Fruit fly (Drosophila melanogaster) whole organism, embryonic: Measurements from ENCODE around the gene topi.
A peak's percentile ranks its signal among the peaks of the same experiment; 100 is the strongest.

ENCODE experiments used
- Abd-B ChIP-seq: fragments of 200-800 bp; sonication (Bioruptor generic); optimal IDR thresholded peaks from 2 replicates; lab custom pipeline; 2018; ENCODE audit warnings: missing biosample characterization, mild to moderate bottlenecking, missing genetic modification characterization, moderate library complexity
- Atf6 ChIP-seq: fragments of 200-800 bp; sonication (Bioruptor generic); IDR thresholded peaks from 2 replicates; pipeline ENCODE4 v1.3.6; 2022; ENCODE audit warnings: missing biosample characterization, missing genetic modification characterization
- CG10267 ChIP-seq: fragments of 200-800 bp; sonication (Bioruptor generic); optimal IDR thresholded peaks from 2 replicates; lab custom pipeline; 2018; ENCODE audit warnings: missing biosample characterization, mild to moderate bottlenecking, missing genetic modification characterization, moderate library complexity
- CG11398 ChIP-seq: fragments of 200-800 bp; sonication (Bioruptor generic); optimal IDR thresholded peaks from 2 replicates; lab custom pipeline; 2016; ENCODE audit warnings: missing biosample characterization, missing genetic modification characterization
- CG12942 ChIP-seq: fragments of 200-800 bp; sonication (Bioruptor generic); optimal IDR thresholded peaks from 3 replicates; lab custom pipeline; 2016; ENCODE audit warnings: missing biosample characterization, missing genetic modification characterization
- CG13287 ChIP-seq: fragments of 200-800 bp; sonication (Bioruptor generic); IDR thresholded peaks from 2 replicates; pipeline ENCODE4 v1.3.6; 2022; ENCODE audit warnings: missing biosample characterization, missing genetic modification characterization; ENCODE audit not compliant: partially characterized antibody
- CG2129 ChIP-seq: fragments of 200-800 bp; sonication (Bioruptor generic); IDR thresholded peaks from 2 replicates; pipeline ENCODE4 v1.3.6; 2022; ENCODE audit warnings: missing biosample characterization, missing genetic modification characterization; ENCODE audit not compliant: partially characterized antibody
- CG2712 ChIP-seq: fragments of 200-800 bp; optimal IDR thresholded peaks from 3 replicates; lab custom pipeline; 2019; ENCODE audit warnings: missing biosample characterization, mild to moderate bottlenecking, missing genetic modification characterization, moderate library complexity
- CG34224 ChIP-seq: fragments of 200-800 bp; sonication (Bioruptor generic); IDR thresholded peaks from 3 replicates; pipeline ENCODE4 v1.3.6; 2022; ENCODE audit warnings: missing biosample characterization, missing genetic modification characterization; ENCODE audit not compliant: partially characterized antibody
- CG34376 ChIP-seq: fragments of 200-800 bp; sonication (Bioruptor generic); optimal IDR thresholded peaks from 2 replicates; lab custom pipeline; 2018; ENCODE audit warnings: missing biosample characterization, mild to moderate bottlenecking, missing genetic modification characterization
- CG42726 ChIP-seq: fragments of 200-800 bp; sonication (Bioruptor generic); IDR thresholded peaks from 2 replicates; pipeline ENCODE4 v1.3.6; 2022; ENCODE audit warnings: missing biosample characterization, missing genetic modification characterization; ENCODE audit not compliant: partially characterized antibody
- CG4328 ChIP-seq: fragments of 200-800 bp; sonication (Bioruptor generic); optimal IDR thresholded peaks from 3 replicates; lab custom pipeline; 2017; ENCODE audit warnings: missing biosample characterization, missing genetic modification reagents, missing genetic modification characterization
- CG4404 ChIP-seq: fragments of 200-800 bp; sonication (Bioruptor generic); IDR thresholded peaks from 2 replicates; pipeline ENCODE4 v1.3.6; 2022; ENCODE audit warnings: missing biosample characterization, missing genetic modification characterization
- CG6791 ChIP-seq: fragments of 200-800 bp; sonication (Bioruptor generic); IDR thresholded peaks from 3 replicates; pipeline ENCODE4 v1.3.6; 2022; ENCODE audit warnings: missing biosample characterization, missing genetic modification characterization; ENCODE audit not compliant: partially characterized antibody
- CG7556 ChIP-seq: fragments of 200-800 bp; sonication (Bioruptor generic); optimal IDR thresholded peaks from 2 replicates; lab custom pipeline; 2017; ENCODE audit warnings: missing biosample characterization, mild to moderate bottlenecking, missing genetic modification characterization
- CG7963 ChIP-seq: fragments of 200-800 bp; sonication (Bioruptor generic); IDR thresholded peaks from 3 replicates; pipeline ENCODE4 v1.3.6; 2022; ENCODE audit warnings: missing biosample characterization, missing genetic modification characterization; ENCODE audit not compliant: partially characterized antibody
- D19A ChIP-seq: fragments of 200-800 bp; optimal IDR thresholded peaks from 3 replicates; lab custom pipeline; 2019; ENCODE audit warnings: missing biosample characterization, mild to moderate bottlenecking, missing genetic modification characterization, moderate library complexity
- Dp ChIP-seq: fragments of 200-800 bp; sonication (Bioruptor generic); optimal IDR thresholded peaks from 2 replicates; lab custom pipeline; 2018; ENCODE audit warnings: missing biosample characterization, mild to moderate bottlenecking, missing genetic modification characterization, moderate library complexity
- Fer1 ChIP-seq: fragments of 200-800 bp; sonication (Bioruptor generic); optimal IDR thresholded peaks from 2 replicates; lab custom pipeline; 2017; ENCODE audit warnings: missing biosample characterization, mild to moderate bottlenecking, missing genetic modification characterization
- Gug ChIP-seq: fragments of 200-800 bp; sonication (Bioruptor generic); IDR thresholded peaks from 4 replicates; pipeline ENCODE4 v1.3.6; 2022; ENCODE audit warnings: missing biosample characterization, missing genetic modification characterization
- HLH3B ChIP-seq: fragments of 200-800 bp; sonication (Bioruptor generic); IDR thresholded peaks from 2 replicates; pipeline ENCODE4 v1.3.6; 2022; ENCODE audit warnings: missing biosample characterization, missing genetic modification characterization
- MBD-R2 ChIP-seq: fragments of 200-800 bp; sonication (Bioruptor generic); IDR thresholded peaks from 2 replicates; pipeline ENCODE4 v1.3.6; 2022; ENCODE audit warnings: missing biosample characterization, missing genetic modification characterization
- MESR4 ChIP-seq: fragments of 200-800 bp; sonication (Bioruptor generic); optimal IDR thresholded peaks from 2 replicates; lab custom pipeline; 2018; ENCODE audit warnings: missing biosample characterization, mild to moderate bottlenecking, missing genetic modification characterization, moderate library complexity
- Med ChIP-seq: fragments of 200-800 bp; sonication (Bioruptor generic); peaks from one replicate; lab custom pipeline; 2016; ENCODE audit warnings: missing biosample characterization, missing genetic modification characterization, mild to moderate bottlenecking, inconsistent platforms, moderate library complexity
- Myb ChIP-seq: fragments of 200-800 bp; sonication (Bioruptor generic); optimal IDR thresholded peaks from 2 replicates; lab custom pipeline; 2016; ENCODE audit warnings: missing biosample characterization, missing genetic modification characterization
- NfI ChIP-seq: fragments of 200-800 bp; sonication (Bioruptor generic); optimal IDR thresholded peaks from 3 replicates; lab custom pipeline; 2018; ENCODE audit warnings: missing biosample characterization, mild to moderate bottlenecking, missing genetic modification characterization, moderate library complexity
- Oaz ChIP-seq: fragments of 200-800 bp; sonication (Bioruptor generic); IDR thresholded peaks from 2 replicates; pipeline ENCODE4 v1.3.6; 2022; ENCODE audit warnings: missing biosample characterization, missing genetic modification characterization
- Pdp1 ChIP-seq, 2 experiments: fragments of 200-800 bp; sonication (Bioruptor generic); optimal IDR thresholded peaks; 3 replicates each; lab custom pipeline; 2016; ENCODE audit warnings: missing biosample characterization in 2 of 2, missing genetic modification characterization in 2 of 2, mild to moderate bottlenecking in 1 of 2, moderate library complexity in 1 of 2
- Sry-δ ChIP-seq: fragments of 200-800 bp; sonication (Bioruptor generic); optimal IDR thresholded peaks from 2 replicates; lab custom pipeline; 2016; ENCODE audit warnings: missing biosample characterization, missing genetic modification characterization
- al ChIP-seq: fragments of 200-800 bp; sonication (Bioruptor generic); IDR thresholded peaks from 2 replicates; pipeline ENCODE4 v1.3.6; 2022; ENCODE audit warnings: missing biosample characterization, missing genetic modification characterization
- amos ChIP-seq: fragments of 200-800 bp; sonication (Bioruptor generic); IDR thresholded peaks from 2 replicates; pipeline ENCODE4 v1.3.6; 2022; ENCODE audit warnings: missing biosample characterization, missing genetic modification characterization; ENCODE audit not compliant: partially characterized antibody
- ash1 ChIP-seq: fragments of 200-800 bp; sonication (Bioruptor generic); optimal IDR thresholded peaks from 2 replicates; lab custom pipeline; 2018; ENCODE audit warnings: missing biosample characterization, mild to moderate bottlenecking, missing genetic modification characterization
- ato ChIP-seq: fragments of 200-800 bp; sonication (Bioruptor generic); IDR thresholded peaks from 2 replicates; pipeline ENCODE4 v1.3.6; 2022; ENCODE audit warnings: missing biosample characterization, missing genetic modification characterization; ENCODE audit not compliant: partially characterized antibody
- br ChIP-seq: fragments of >200 bp; optimal IDR thresholded peaks from 2 replicates; lab custom pipeline; 2017
- cg ChIP-seq: fragments of 200-800 bp; sonication (Bioruptor generic); optimal IDR thresholded peaks from 3 replicates; lab custom pipeline; 2019; ENCODE audit warnings: missing biosample characterization, mild to moderate bottlenecking, missing genetic modification characterization, moderate library complexity
- crp ChIP-seq, 2 experiments: fragments of 200-800 bp; sonication (Bioruptor generic); optimal IDR thresholded peaks; 2 replicates in 1 of 2; 3 replicates in 1 of 2; lab custom pipeline; 2017; ENCODE audit warnings: missing biosample characterization in 2 of 2, missing genetic modification characterization in 2 of 2, mild to moderate bottlenecking in 1 of 2, moderate library complexity in 1 of 2
- gfzf ChIP-seq: fragments of 200-800 bp; sonication (Bioruptor generic); optimal IDR thresholded peaks from 2 replicates; lab custom pipeline; 2016; ENCODE audit warnings: missing biosample characterization, mild to moderate bottlenecking, missing genetic modification characterization, moderate library complexity
- hbn ChIP-seq: fragments of 200-800 bp; sonication (Bioruptor generic); IDR thresholded peaks from 2 replicates; pipeline ENCODE4 v1.3.6; 2022; ENCODE audit warnings: missing biosample characterization, missing genetic modification characterization; ENCODE audit not compliant: partially characterized antibody
- jigr1 ChIP-seq: fragments of 200-800 bp; sonication (Bioruptor generic); IDR thresholded peaks from 3 replicates; pipeline ENCODE4 v1.3.6; 2022; ENCODE audit warnings: missing biosample characterization, missing genetic modification characterization
- kay ChIP-seq: fragments of 200-800 bp; sonication (Bioruptor generic); optimal IDR thresholded peaks from 2 replicates; lab custom pipeline; 2016; ENCODE audit warnings: missing biosample characterization, missing genetic modification characterization
- lilli ChIP-seq: fragments of 200-800 bp; sonication (Bioruptor generic); optimal IDR thresholded peaks from 3 replicates; lab custom pipeline; 2016; ENCODE audit warnings: missing biosample characterization, missing genetic modification characterization
- mirr ChIP-seq: fragments of 200-800 bp; sonication (Bioruptor generic); optimal IDR thresholded peaks from 3 replicates; lab custom pipeline; 2018; ENCODE audit warnings: missing biosample characterization, mild to moderate bottlenecking, missing genetic modification characterization
- onecut ChIP-seq: fragments of 200-800 bp; sonication (Bioruptor generic); IDR thresholded peaks from 2 replicates; pipeline ENCODE4 v1.3.6; 2022; ENCODE audit warnings: missing biosample characterization, missing genetic modification characterization
- phol ChIP-seq: fragments of 200-800 bp; sonication (Bioruptor generic); optimal IDR thresholded peaks from 3 replicates; lab custom pipeline; 2018; ENCODE audit warnings: missing biosample characterization, mild to moderate bottlenecking, missing genetic modification characterization, moderate library complexity
- stwl ChIP-seq: fragments of 200-800 bp; sonication (Bioruptor generic); optimal IDR thresholded peaks from 3 replicates; lab custom pipeline; 2018; ENCODE audit warnings: missing biosample characterization, mild to moderate bottlenecking, missing genetic modification characterization, moderate library complexity
- tna ChIP-seq: fragments of 200-800 bp; sonication (Bioruptor generic); IDR thresholded peaks from 2 replicates; pipeline ENCODE4 v1.3.6; 2022; ENCODE audit warnings: missing biosample characterization, missing genetic modification characterization; ENCODE audit not compliant: partially characterized antibody
- zen ChIP-seq: fragments of 200-800 bp; sonication (Bioruptor generic); optimal IDR thresholded peaks from 3 replicates; lab custom pipeline; 2018; ENCODE audit warnings: missing biosample characterization, mild to moderate bottlenecking, missing genetic modification characterization, moderate library complexity

Gene topi

dm6 chr3R:9762955-9763931 is 11.7 kb upstream of the topi start, which contains the start of the genes Snap24 and CG8478 (continued):
- TF ChIP-seq CG10267 (tag; lab: Kevin White, UChicago) (peak; percentile 93), D19A (tag; lab: Kevin White, UChicago) (peak; percentile 9), mirr (GFP tag; lab: Kevin White, UChicago) (no peak), CG34376 (no peak), CG2129 (GFP tag; lab: Robert Waterston, UW) (peak; percentile 57), stwl (tag; lab: Kevin White, UChicago) (peak; percentile 91), CG7963 (peak; percentile 57; the same call in 2 of the 3 replicates), gfzf (GFP tag; lab: Kevin White, UChicago) (peak; percentile 55), Gug (GFP tag; lab: Robert Waterston, UW) (no peak), hbn (GFP tag; lab: Robert Waterston, UW) (peak; percentile 65), tna (peak; percentile 68; the same call in 1 of the 2 replicates), CG12942 (GFP tag; lab: Kevin White, UChicago) (no peak), CG7556 (GFP tag; lab: Kevin White, UChicago) (no peak), MBD-R2 (peak; percentile 59), CG2712 (peak; percentile 6), ash1 (GFP tag; lab: Kevin White, UChicago) (no peak), amos (GFP tag; lab: Robert Waterston, UW) (peak; percentile 88), CG4404 (GFP tag; lab: Robert Waterston, UW) (no peak), zen (peak; percentile 12), CG11398 (no peak), cg (no peak), jigr1 (GFP tag; lab: Robert Waterston, UW) (no peak), Dp (GFP tag; lab: Kevin White, UChicago) (peak; percentile 78), al (GFP tag; lab: Robert Waterston, UW) (no peak), lilli (peak; percentile 30), CG13287 (GFP tag; lab: Robert Waterston, UW) (peak; percentile 82), Abd-B (GFP tag; lab: Kevin White, UChicago) (peak; percentile 24), Atf6 (no peak), MESR4 (GFP tag; lab: Kevin White, UChicago) (peak; percentile 86), kay (peak; percentile 85), Oaz (GFP tag; lab: Robert Waterston, UW) (no peak), crp (GFP tag; optimal IDR thresholded peaks at IDR 0.05; lab: Kevin White, UChicago) (no peak), CG6791 (GFP tag; lab: Robert Waterston, UW) (peak; percentile 79), HLH3B (GFP tag; lab: Robert Waterston, UW) (no peak), ato (GFP tag; lab: Robert Waterston, UW) (peak; percentile 80), Med (peak; percentile 70), Fer1 (GFP tag; lab: Kevin White, UChicago) (peak; percentile 5), CG42726 (GFP tag; lab: Robert Waterston, UW) (peak; percentile 45; the same call in 1 of the 2 replicates), onecut (peak; percentile 31; the same call in 1 of the 2 replicates), CG34224 (GFP tag; lab: Robert Waterston, UW) (peak; percentile 79), Pdp1 (GFP tag; optimal IDR thresholded peaks at IDR 0.05; lab: Kevin White, UChicago) (peak in 1 of 2 experiments; percentile 22), NfI (GFP tag; lab: Kevin White, UChicago) (no peak), CG4328 (GFP tag; lab: Kevin White, UChicago) (no peak), Sry-δ (peak; percentile 88), br (lab: Kevin White, UChicago) (no peak), phol (tag; lab: Kevin White, UChicago) (peak; percentile 22), Myb (GFP tag; lab: Kevin White, UChicago) (peak; percentile 75)
